Worm (Caenorhabditis elegans) whole organism, midembryonic: ENCODE results near the gene F42A6.6.

ENCODE experiments used
- cog-1 ChIP-seq: sonication (generic microtip); optimal IDR thresholded peaks from 2 replicates; lab custom pipeline; 2016; ENCODE audit warnings: missing genetic modification characterization, missing compliant biosample characterization
- flt-1 ChIP-seq: fragments of 200-800 bp; sonication (Bioruptor generic); IDR thresholded peaks from 2 replicates; pipeline ENCODE4 v1.3.6; 2022; ENCODE audit warnings: missing genetic modification characterization, missing compliant biosample characterization
- klf-2 ChIP-seq: fragments of 200-800 bp; sonication (Bioruptor generic); conservative IDR thresholded peaks from 2 replicates; pipeline ENCODE4 v1.3.6; 2022; ENCODE audit warnings: missing genetic modification reagents, missing genetic modification characterization, missing compliant biosample characterization
- med-1 ChIP-seq: sonication (generic microtip); optimal IDR thresholded peaks from 2 replicates; lab custom pipeline; 2017; ENCODE audit warnings: missing genetic modification characterization, mild to moderate bottlenecking, missing compliant biosample characterization, antibody characterized with exemption, missing genetic modification reagents; ENCODE audit not compliant: insufficient read depth
- ztf-29 ChIP-seq: fragments of 200-800 bp; sonication (Bioruptor generic); IDR thresholded peaks from 2 replicates; pipeline ENCODE4 v1.3.6; 2022; ENCODE audit warnings: missing genetic modification reagents, missing genetic modification characterization, missing compliant biosample characterization

The F42A6.6 gene

ce11 chrIV:3289237-3289636 is 47.4 kb downstream of the F42A6.6 start, which contains the start of gene gcy-23:
gcy-23 (minus strand) TSS chrIV:3289337.
- TF ChIP-seq klf-2 (GFP tag; lab: Robert Waterston, UW), result no peak
- TF ChIP-seq ztf-29 (GFP tag; lab: Robert Waterston, UW), result no peak
- TF ChIP-seq med-1 (GFP tag; lab: Kevin White, UChicago), result no peak
- TF ChIP-seq cog-1, result no peak
- TF ChIP-seq flt-1 (GFP tag; lab: Robert Waterston, UW), result no peak
